Worm (Caenorhabditis elegans) whole organism, early embryonic: ENCODE data around the gene crn-6.

Experiments used
- hmbx-1 ChIP-seq: sonication (generic microtip); optimal IDR thresholded peaks from 2 replicates; lab custom pipeline; 2016; ENCODE audit warnings: mild to moderate bottlenecking, missing genetic modification characterization, missing compliant biosample characterization
- pes-1 ChIP-seq: fragments of 200-800 bp; sonication (Bioruptor generic); IDR thresholded peaks from 2 replicates; pipeline ENCODE4 v1.3.6; 2022; ENCODE audit warnings: missing genetic modification reagents, missing genetic modification characterization, missing compliant biosample characterization

- TF ChIP-seq hmbx-1 (tag; lab: Kevin White, UChicago) (no peak), pes-1 (no peak)
Observed at ce11 chrIII:9334174-9334573, 32.9 kb upstream of the crn-6 start, which contains the start of gene elo-4.
